Worm (Caenorhabditis elegans): ENCODE results near the gene R08A2.2.

The R08A2.2 gene

ce11 chrV:14698005-14698404 is 17.5 kb downstream of the R08A2.2 start:
- TF ChIP-seq ZK337.2 (GFP tag; IDR thresholded peaks at IDR 0.05) (no peak), nhr-42 (GFP tag; IDR thresholded peaks at IDR 0.05) (no peak), daf-16 (GFP tag; optimal IDR thresholded peaks at IDR 0.05) (no peak), daf-16 (tag; optimal IDR thresholded peaks at IDR 0.05) (no peak), mdl-1 (tag; optimal IDR thresholded peaks at IDR 0.05) (no peak), egl-43 (GFP tag; IDR thresholded peaks at IDR 0.05) (no peak), fos-1 (tag; optimal IDR thresholded peaks at IDR 0.05) (no peak), ztf-11 (tag; optimal IDR thresholded peaks at IDR 0.05) (no peak), unc-39 (tag; optimal IDR thresholded peaks at IDR 0.05) (no peak), nhr-41 (GFP tag; IDR thresholded peaks at IDR 0.05) (no peak), aly-2 (tag; optimal IDR thresholded peaks at IDR 0.05) (no peak)

- TF ChIP-seq hlh-30 (tag; optimal IDR thresholded peaks at IDR 0.05; ENCODE audit: insufficient read depth) (peak; percentile 67), mes-2 (tag; optimal IDR thresholded peaks at IDR 0.05; ENCODE audit: poor library complexity, severe bottlenecking) (peak; percentile 61), jun-1 (tag; optimal IDR thresholded peaks at IDR 0.05) (peak; percentile 45), pqm-1 (tag; optimal IDR thresholded peaks at IDR 0.05) (peak; percentile 84), mep-1 (tag; optimal IDR thresholded peaks at IDR 0.05) (peak; percentile 94), D1046.2 (GFP tag; IDR thresholded peaks at IDR 0.05) (no peak), lin-1 (GFP tag; IDR thresholded peaks at IDR 0.05) (peak; percentile 54; the same call in 1 of the 2 replicates), unc-62 (GFP tag; optimal IDR thresholded peaks at IDR 0.05 in 1 of 2) (no peak), unc-62 (tag; optimal IDR thresholded peaks at IDR 0.05) (no peak), ctbp-1 (GFP tag; IDR thresholded peaks at IDR 0.05) (peak; percentile 60), cey-2 (tag; optimal IDR thresholded peaks at IDR 0.05; ENCODE audit: borderline replicate concordance, insufficient read depth) (peak; percentile 24), skn-1 (tag; optimal IDR thresholded peaks at IDR 0.05) (no peak), R02D3.7 (tag; optimal IDR thresholded peaks at IDR 0.05) (no peak), lsy-2 (tag; optimal IDR thresholded peaks at IDR 0.05) (peak; percentile 44 to 82), nhr-6 (tag; optimal IDR thresholded peaks at IDR 0.05) (peak; percentile 98), hif-1 (tag; optimal IDR thresholded peaks at IDR 0.05) (peak in 1 of 2 experiments; percentile 68), snpc-4 (tag; optimal IDR thresholded peaks at IDR 0.05) (no peak), daf-16 (GFP tag; optimal IDR thresholded peaks at IDR 0.05) (peak in 1 of 2 experiments; percentile 71), daf-16 (tag; optimal IDR thresholded peaks at IDR 0.05) (no peak), duxl-1 (tag; optimal IDR thresholded peaks at IDR 0.05; ENCODE audit: poor library complexity) (peak; percentile 43), F49E8.2 (tag; optimal IDR thresholded peaks at IDR 0.05; ENCODE audit: borderline replicate concordance) (no peak), mxl-3 (GFP tag; optimal IDR thresholded peaks at IDR 0.05) (peak; percentile 85), dpl-1 (GFP tag; optimal IDR thresholded peaks at IDR 0.05) (peak; percentile 51), mxl-2 (GFP tag; conservative IDR thresholded peaks at IDR 0.05) (no peak), pha-4 (GFP tag; IDR thresholded peaks at IDR 0.05) (no peak), pha-4 (tag; optimal IDR thresholded peaks at IDR 0.05) (no peak), set-16 (GFP tag; IDR thresholded peaks at IDR 0.05) (peak; percentile 45), aha-1 (tag) (peak; percentile 98), mdl-1 (tag; optimal IDR thresholded peaks at IDR 0.05) (peak in 1 of 2 experiments; percentile 77), egl-27 (tag; optimal IDR thresholded peaks at IDR 0.05) (no peak), spr-1 (tag; optimal IDR thresholded peaks at IDR 0.05) (peak; percentile 53), nhr-111 (GFP tag; optimal IDR thresholded peaks at IDR 0.05) (no peak), rbr-2 (tag; optimal IDR thresholded peaks at IDR 0.05) (peak; percentile 69), hlh-11 (tag; optimal IDR thresholded peaks at IDR 0.05) (peak; percentile 94), egl-43 (GFP tag; IDR thresholded peaks at IDR 0.05) (peak; percentile 70; the same call in 1 of the 2 replicates), arid-1 (GFP tag; conservative IDR thresholded peaks at IDR 0.05) (0 out of 2 replicates have a peak, but pooled peaks have one; percentile 19), F10B5.3 (tag; optimal IDR thresholded peaks at IDR 0.05) (peak; percentile 50), nhr-102 (tag; optimal IDR thresholded peaks at IDR 0.05) (no peak), nhr-77 (tag; optimal IDR thresholded peaks at IDR 0.05) (peak; percentile 54), ztf-7 (tag; optimal IDR thresholded peaks at IDR 0.05) (no peak), nhr-48 (tag; optimal IDR thresholded peaks at IDR 0.05) (peak; percentile 25)
Measured at ce11 chrV:14696604-14697307, 18.8 kb downstream of the R08A2.2 start, which contains the start of gene unc-112. Gene unc-112, minus strand, starts transcription at chrV:14696654.

All from whole organism, L4 larva.